Worm (Caenorhabditis elegans) whole organism, mixed stage, embryonic: Measurements from ENCODE around the gene W06H8.6.

Source experiments
- lin-13 ChIP-seq: fragments of 150-350 bp; optimal IDR thresholded peaks from 2 replicates; lab custom pipeline; 2014; ENCODE audit warnings: missing biosample characterization, missing genetic modification characterization
- mab-5 ChIP-seq: fragments of 150-350 bp; optimal IDR thresholded peaks from 2 replicates; lab custom pipeline; 2014; ENCODE audit warnings: missing biosample characterization, missing genetic modification characterization
- nhr-12 ChIP-seq: fragments of 150-350 bp; optimal IDR thresholded peaks from 2 replicates; lab custom pipeline; 2014; ENCODE audit warnings: missing biosample characterization, missing genetic modification characterization
- nhr-28 ChIP-seq: fragments of 150-350 bp; optimal IDR thresholded peaks from 2 replicates; lab custom pipeline; 2014; ENCODE audit warnings: missing biosample characterization, missing genetic modification characterization
- unc-62 ChIP-seq: fragments of 150-350 bp; optimal IDR thresholded peaks from 2 replicates; lab custom pipeline; 2014; ENCODE audit warnings: missing biosample characterization, missing genetic modification reagents, missing genetic modification characterization

- no peak for TF ChIP-seq unc-62 (GFP tag; lab: Kevin White, UChicago)
- no peak for TF ChIP-seq nhr-12 (tag; lab: Kevin White, UChicago)
- TF ChIP-seq lin-13 (tag; lab: Kevin White, UChicago): no peak
- no peak for TF ChIP-seq mab-5 (tag; lab: Kevin White, UChicago)
- TF ChIP-seq nhr-28 (tag; lab: Kevin White, UChicago): no peak
These were observed 18.2 kb downstream of the W06H8.6 start, which contains the start of gene rme-1 for ce11 chrV:6208585-6208984.
